Worm (Caenorhabditis elegans) whole organism, late embryonic: ENCODE data around the gene E02H4.7.

Experiments used
- F13H6.1 ChIP-seq: sonication (generic microtip); optimal IDR thresholded peaks from 2 replicates; lab custom pipeline; 2016; ENCODE audit warnings: missing genetic modification characterization, missing compliant biosample characterization
- K02D7.2 ChIP-seq: sonication (generic microtip); optimal IDR thresholded peaks from 2 replicates; lab custom pipeline; 2017; ENCODE audit warnings: mild to moderate bottlenecking, missing genetic modification characterization, missing compliant biosample characterization
- K09A11.1 ChIP-seq: sonication (generic microtip); optimal IDR thresholded peaks from 2 replicates; lab custom pipeline; 2017; ENCODE audit warnings: antibody characterized with exemption, mild to moderate bottlenecking, missing genetic modification characterization, missing compliant biosample characterization; ENCODE audit not compliant: insufficient read depth
- T23F11.4 ChIP-seq: fragments of 200-800 bp; sonication (Bioruptor generic); optimal IDR thresholded peaks from 2 replicates; lab custom pipeline; 2018; ENCODE audit warnings: mild to moderate bottlenecking, missing genetic modification characterization, missing compliant biosample characterization
- ama-1 ChIP-seq: fragments of 150-350 bp; optimal IDR thresholded peaks from 2 replicates; lab custom pipeline; 2014
- ceh-14 ChIP-seq: sonication (generic microtip); optimal IDR thresholded peaks from 2 replicates; lab custom pipeline; 2016; ENCODE audit warnings: missing genotype, missing genetic modification characterization, missing compliant biosample characterization
- ceh-18 ChIP-seq: sonication (generic microtip); optimal IDR thresholded peaks from 2 replicates; lab custom pipeline; 2016; ENCODE audit warnings: missing genetic modification characterization, missing compliant biosample characterization
- ceh-19 ChIP-seq: fragments of 200-800 bp; sonication (Bioruptor generic); optimal IDR thresholded peaks from 2 replicates; lab custom pipeline; 2018; ENCODE audit warnings: mild to moderate bottlenecking, missing genetic modification characterization, missing compliant biosample characterization
- ceh-2 ChIP-seq: sonication (generic microtip); optimal IDR thresholded peaks from 2 replicates; lab custom pipeline; 2016; ENCODE audit warnings: missing genotype, missing genetic modification characterization, missing compliant biosample characterization
- ceh-22 ChIP-seq: sonication (generic microtip); optimal IDR thresholded peaks from 2 replicates; lab custom pipeline; 2017; ENCODE audit warnings: missing biosample characterization, missing genetic modification characterization
- ceh-30 ChIP-seq: fragments of 150-350 bp; optimal IDR thresholded peaks from 2 replicates; lab custom pipeline; 2014; ENCODE audit warnings: missing biosample characterization, missing genetic modification characterization
- ceh-31 ChIP-seq: sonication (generic microtip); optimal IDR thresholded peaks from 2 replicates; lab custom pipeline; 2016; ENCODE audit warnings: missing genetic modification characterization, missing compliant biosample characterization
- ceh-45 ChIP-seq: fragments of 200-800 bp; sonication (Bioruptor generic); IDR thresholded peaks from 2 replicates; pipeline ENCODE4 v1.3.6; 2022; ENCODE audit warnings: missing genetic modification reagents, missing genetic modification characterization, missing compliant biosample characterization
- ceh-48 ChIP-seq: sonication (generic microtip); optimal IDR thresholded peaks from 2 replicates; lab custom pipeline; 2016; ENCODE audit warnings: missing genetic modification characterization, inconsistent platforms, missing compliant biosample characterization
- dmd-4 ChIP-seq: sonication (generic microtip); optimal IDR thresholded peaks from 2 replicates; lab custom pipeline; 2016; ENCODE audit warnings: borderline replicate concordance, missing genetic modification characterization, missing compliant biosample characterization
- elt-2 ChIP-seq: sonication (generic microtip); optimal IDR thresholded peaks from 2 replicates; lab custom pipeline; 2016; ENCODE audit warnings: missing genetic modification reagents, missing genetic modification characterization, missing compliant biosample characterization
- elt-4 ChIP-seq: sonication (generic microtip); optimal IDR thresholded peaks from 2 replicates; lab custom pipeline; 2016; ENCODE audit warnings: missing genetic modification characterization, missing compliant biosample characterization
- eyg-1 ChIP-seq: sonication (generic microtip); optimal IDR thresholded peaks from 2 replicates; lab custom pipeline; 2016; ENCODE audit warnings: missing genotype, missing genetic modification characterization, missing compliant biosample characterization
- fax-1 ChIP-seq: sonication (generic microtip); optimal IDR thresholded peaks from 2 replicates; lab custom pipeline; 2016; ENCODE audit warnings: missing genotype, missing genetic modification characterization, missing compliant biosample characterization
- fkh-10 ChIP-seq: fragments of 150-350 bp; optimal IDR thresholded peaks from 2 replicates; lab custom pipeline; 2014; ENCODE audit warnings: missing biosample characterization, missing genetic modification reagents, missing genetic modification characterization
- fkh-6 ChIP-seq: sonication (generic microtip); optimal IDR thresholded peaks from 2 replicates; lab custom pipeline; 2016; ENCODE audit warnings: missing genetic modification characterization, missing compliant biosample characterization
- hlh-30 ChIP-seq: sonication (generic microtip); optimal IDR thresholded peaks from 2 replicates; lab custom pipeline; 2017; ENCODE audit warnings: antibody characterized with exemption, missing genetic modification characterization, missing compliant biosample characterization; ENCODE audit not compliant: insufficient read depth
- lim-6 ChIP-seq: sonication (generic microtip); optimal IDR thresholded peaks from 2 replicates; lab custom pipeline; 2016; ENCODE audit warnings: missing genetic modification characterization, missing compliant biosample characterization
- lin-11 ChIP-seq: fragments of 200-800 bp; sonication (Bioruptor generic); optimal IDR thresholded peaks from 2 replicates; lab custom pipeline; 2018; ENCODE audit warnings: mild to moderate bottlenecking, missing genetic modification characterization, missing compliant biosample characterization
- mec-3 ChIP-seq: sonication (generic microtip); optimal IDR thresholded peaks from 2 replicates; lab custom pipeline; 2016; ENCODE audit warnings: borderline replicate concordance, missing genetic modification characterization, missing compliant biosample characterization
- nfya-1 ChIP-seq: sonication (generic microtip); optimal IDR thresholded peaks from 2 replicates; lab custom pipeline; 2017; ENCODE audit warnings: missing genetic modification characterization, mild to moderate bottlenecking, missing compliant biosample characterization, antibody characterized with exemption, moderate library complexity
- nhr-11 ChIP-seq: fragments of 150-350 bp; optimal IDR thresholded peaks from 2 replicates; lab custom pipeline; 2014; ENCODE audit warnings: missing biosample characterization, missing genetic modification characterization
- npax-4 ChIP-seq: sonication (generic microtip); optimal IDR thresholded peaks from 2 replicates; lab custom pipeline; 2016; ENCODE audit warnings: missing genetic modification characterization, missing compliant biosample characterization
- odd-2 ChIP-seq: sonication (generic microtip); optimal IDR thresholded peaks from 2 replicates; lab custom pipeline; 2017; ENCODE audit warnings: antibody characterized with exemption, mild to moderate bottlenecking, missing genetic modification characterization, missing compliant biosample characterization
- pat-9 ChIP-seq: fragments of 200-800 bp; sonication (Bioruptor generic); optimal IDR thresholded peaks from 2 replicates; lab custom pipeline; 2018; ENCODE audit warnings: mild to moderate bottlenecking, missing genetic modification characterization, moderate library complexity, missing compliant biosample characterization
- pha-4 ChIP-seq: fragments of 150-350 bp; optimal IDR thresholded peaks from 2 replicates; lab custom pipeline; 2018; ENCODE audit warnings: missing biosample characterization, missing genetic modification reagents, missing genetic modification characterization
- pqm-1 ChIP-seq: sonication (generic microtip); optimal IDR thresholded peaks from 2 replicates; lab custom pipeline; 2016; ENCODE audit warnings: missing genetic modification characterization, missing compliant biosample characterization
- ref-2 ChIP-seq: sonication (generic microtip); optimal IDR thresholded peaks from 2 replicates; lab custom pipeline; 2016; ENCODE audit warnings: missing genetic modification characterization, missing compliant biosample characterization
- sox-4 ChIP-seq: sonication (generic microtip); optimal IDR thresholded peaks from 2 replicates; lab custom pipeline; 2017; ENCODE audit warnings: mild to moderate bottlenecking, missing genetic modification characterization, inconsistent platforms, missing compliant biosample characterization
- syd-9 ChIP-seq: sonication (generic microtip); optimal IDR thresholded peaks from 2 replicates; lab custom pipeline; 2016; ENCODE audit warnings: mild to moderate bottlenecking, missing genetic modification characterization, moderate library complexity, missing compliant biosample characterization
- tbx-2 ChIP-seq: sonication (generic microtip); optimal IDR thresholded peaks from 2 replicates; lab custom pipeline; 2016; ENCODE audit warnings: missing genetic modification characterization, missing compliant biosample characterization
- ttx-3 ChIP-seq: sonication (generic microtip); optimal IDR thresholded peaks from 2 replicates; lab custom pipeline; 2016; ENCODE audit warnings: missing genetic modification reagents, missing genetic modification characterization, missing compliant biosample characterization
- zip-5 ChIP-seq: sonication (generic microtip); optimal IDR thresholded peaks from 2 replicates; lab custom pipeline; 2016; ENCODE audit warnings: missing genetic modification characterization, missing compliant biosample characterization
- ztf-16 ChIP-seq: sonication (generic microtip); optimal IDR thresholded peaks from 2 replicates; lab custom pipeline; 2017; ENCODE audit warnings: missing genetic modification characterization, missing compliant biosample characterization

The E02H4.7 gene

ce11 chrX:14236121-14236824 is 19.8 kb upstream of the E02H4.7 start:
- no peak for TF ChIP-seq ceh-22 (tag; lab: Kevin White, UChicago)
- no peak for TF ChIP-seq elt-4 (tag; lab: Kevin White, UChicago)
- no peak for TF ChIP-seq pha-4 (tag; lab: Kevin White, UChicago)
- TF ChIP-seq npax-4: no peak
- TF ChIP-seq zip-5 (tag; lab: Kevin White, UChicago): no peak
- TF ChIP-seq ztf-16: no peak
- TF ChIP-seq hlh-30 (tag; lab: Kevin White, UChicago): no peak

- no peak for TF ChIP-seq sox-4 (tag; lab: Kevin White, UChicago)
- TF ChIP-seq ceh-48 (tag; lab: Kevin White, UChicago): peak; percentile 73
- no peak for TF ChIP-seq dmd-4
- peak; percentile 21 for TF ChIP-seq nfya-1 (tag; lab: Kevin White, UChicago)
- no peak for TF ChIP-seq ceh-19 (GFP tag; lab: Kevin White, UChicago)
- TF ChIP-seq ttx-3 (tag; lab: Kevin White, UChicago): no peak
- TF ChIP-seq lin-11 (tag; lab: Kevin White, UChicago): no peak
- peak; percentile 37 for TF ChIP-seq ceh-31
- TF ChIP-seq ceh-22 (tag; lab: Kevin White, UChicago): no peak
- TF ChIP-seq ceh-30: no peak
- TF ChIP-seq ref-2 (tag; lab: Kevin White, UChicago): peak; percentile 18
- TF ChIP-seq ceh-45 (GFP tag; lab: Robert Waterston, UW): no peak
- no peak for TF ChIP-seq hlh-30 (tag; lab: Kevin White, UChicago)
Measured at ce11 chrX:14238291-14238758, 17.7 kb upstream of the E02H4.7 start, which contains the start of gene K04C1.2. Gene K04C1.2 (plus strand): TSS chrX:14238708.

- TF ChIP-seq nfya-1 (tag; lab: Kevin White, UChicago) (no peak), nhr-11 (tag; lab: Kevin White, UChicago) (no peak), F13H6.1 (no peak), fax-1 (no peak), ceh-2 (tag; lab: Kevin White, UChicago) (no peak), odd-2 (no peak), K09A11.1 (no peak), ceh-45 (GFP tag; lab: Robert Waterston, UW) (no peak), sox-4 (tag; lab: Kevin White, UChicago) (no peak), T23F11.4 (GFP tag; lab: Kevin White, UChicago) (no peak), zip-5 (tag; lab: Kevin White, UChicago) (no peak)
- TF ChIP-seq, all 69 proteins: peak for 0
Measured at ce11 chrX:14240205-14240604, 15.9 kb upstream of the E02H4.7 start.

ce11 chrX:14241531-14241930 is 14.5 kb upstream of the E02H4.7 start:
- TF ChIP-seq odd-2 (no peak), fkh-10 (GFP tag; lab: Kevin White, UChicago) (no peak), syd-9 (tag; lab: Kevin White, UChicago) (no peak), F13H6.1 (no peak), lim-6 (tag; lab: Kevin White, UChicago) (no peak), ama-1 (lab: Kevin White, UChicago) (no peak), ceh-18 (tag; lab: Kevin White, UChicago) (no peak), pqm-1 (no peak), eyg-1 (tag; lab: Kevin White, UChicago) (no peak), elt-2 (tag; lab: Kevin White, UChicago) (no peak), ceh-48 (tag; lab: Kevin White, UChicago) (no peak), pat-9 (no peak), mec-3 (tag; lab: Kevin White, UChicago) (no peak), ceh-14 (tag; lab: Kevin White, UChicago) (no peak), K02D7.2 (tag; lab: Kevin White, UChicago) (no peak), tbx-2 (tag; lab: Kevin White, UChicago) (no peak), hlh-30 (tag; lab: Kevin White, UChicago) (no peak), fkh-6 (tag; lab: Kevin White, UChicago) (no peak), ztf-16 (no peak)
